Worm (Caenorhabditis elegans): ENCODE results near the gene Y56A3A.6.

Gene Y56A3A.6

DNA sequence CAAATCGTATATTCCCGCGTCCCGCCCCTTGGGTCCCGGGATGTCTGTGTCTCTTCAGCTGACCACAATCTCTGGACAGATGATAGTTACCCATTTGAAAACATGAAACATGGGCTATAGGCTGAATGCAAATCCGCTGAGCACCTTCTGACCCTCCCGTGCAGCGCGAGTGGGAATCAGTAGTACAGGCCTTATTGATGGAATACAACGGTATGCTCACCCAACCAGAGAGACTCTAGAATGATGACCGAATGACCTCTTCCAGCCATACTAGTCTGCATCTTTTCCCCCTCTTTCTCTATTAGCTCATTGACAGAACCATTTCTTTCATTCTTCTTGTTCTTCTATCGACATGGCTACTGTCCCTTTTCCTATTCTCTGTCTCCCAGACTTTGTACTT is 28.6 kb upstream of the Y56A3A.6 start, which contains the start of gene sdz-33:
Gene sdz-33 (plus strand): TSS at position 301 of the 400 bp plus-strand sequence.
- TF ChIP-seq snpc-4 (tag; optimal IDR thresholded peaks at IDR 0.05) (no peak), sptf-1 (tag; optimal IDR thresholded peaks at IDR 0.05) (no peak), ceh-90 (tag; optimal IDR thresholded peaks at IDR 0.05) (no peak), hlh-4 (tag; optimal IDR thresholded peaks at IDR 0.05) (no peak)

DNA sequence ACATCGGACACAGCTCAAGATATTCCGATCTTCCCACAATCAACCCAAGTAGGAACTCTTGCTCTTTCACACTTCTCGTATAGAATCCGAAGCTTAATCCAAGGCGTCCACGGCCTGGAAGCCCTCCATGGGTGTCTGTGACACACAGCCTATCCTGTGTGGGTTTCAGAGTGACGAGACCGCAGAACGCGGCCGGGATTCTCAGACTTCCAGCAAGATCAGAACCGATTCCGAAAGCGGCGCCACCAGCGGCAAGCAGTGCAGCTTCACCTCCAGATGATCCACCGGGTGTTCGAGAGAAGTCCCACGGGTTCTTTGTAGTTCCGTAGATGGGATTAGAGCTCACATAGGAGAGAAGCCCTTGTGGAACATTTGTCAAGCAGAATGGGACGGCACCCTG is 24.2 kb upstream of the Y56A3A.6 start:
- no peak for TF ChIP-seq ceh-63 (GFP tag; optimal IDR thresholded peaks at IDR 0.05)
- TF ChIP-seq nhr-19 (GFP tag; conservative IDR thresholded peaks at IDR 0.05), result no peak
- TF ChIP-seq nhr-84 (tag; optimal IDR thresholded peaks at IDR 0.05), result no peak
- TF ChIP-seq ets-5 (GFP tag; IDR thresholded peaks at IDR 0.05), result no peak
- no peak for TF ChIP-seq irx-1 (tag; optimal IDR thresholded peaks at IDR 0.05)
- no peak for TF ChIP-seq alr-1 (tag; optimal IDR thresholded peaks at IDR 0.05; ENCODE audit: borderline replicate concordance)
- no peak for TF ChIP-seq vab-15 (tag; optimal IDR thresholded peaks at IDR 0.05)
- no peak for TF ChIP-seq zip-4 (GFP tag; optimal IDR thresholded peaks at IDR 0.05)
- TF ChIP-seq aha-1 (tag; optimal IDR thresholded peaks at IDR 0.05), result no peak
- TF ChIP-seq fkh-8 (tag; optimal IDR thresholded peaks at IDR 0.05), result no peak
- no peak for TF ChIP-seq skn-1 (tag; optimal IDR thresholded peaks at IDR 0.05)
- TF ChIP-seq mep-1 (tag; optimal IDR thresholded peaks at IDR 0.05), result no peak
- TF ChIP-seq lin-14 (GFP tag; optimal IDR thresholded peaks at IDR 0.05), result no peak
- TF ChIP-seq lin-35 (GFP tag; optimal IDR thresholded peaks at IDR 0.05), result no peak
- no peak for TF ChIP-seq efl-1 (optimal IDR thresholded peaks at IDR 0.05)
- no peak for TF ChIP-seq efl-1 (GFP tag; optimal IDR thresholded peaks at IDR 0.05 in 1 of 2)
- TF ChIP-seq lin-15B (tag; optimal IDR thresholded peaks at IDR 0.05), result no peak
- no peak for TF ChIP-seq unc-62 (GFP tag; optimal IDR thresholded peaks at IDR 0.05)
- no peak for TF ChIP-seq dsc-1 (tag; optimal IDR thresholded peaks at IDR 0.05)
- no peak for TF ChIP-seq pqm-1 (tag; optimal IDR thresholded peaks at IDR 0.05)
- no peak for TF ChIP-seq nhr-71 (tag; optimal IDR thresholded peaks at IDR 0.05)

DNA sequence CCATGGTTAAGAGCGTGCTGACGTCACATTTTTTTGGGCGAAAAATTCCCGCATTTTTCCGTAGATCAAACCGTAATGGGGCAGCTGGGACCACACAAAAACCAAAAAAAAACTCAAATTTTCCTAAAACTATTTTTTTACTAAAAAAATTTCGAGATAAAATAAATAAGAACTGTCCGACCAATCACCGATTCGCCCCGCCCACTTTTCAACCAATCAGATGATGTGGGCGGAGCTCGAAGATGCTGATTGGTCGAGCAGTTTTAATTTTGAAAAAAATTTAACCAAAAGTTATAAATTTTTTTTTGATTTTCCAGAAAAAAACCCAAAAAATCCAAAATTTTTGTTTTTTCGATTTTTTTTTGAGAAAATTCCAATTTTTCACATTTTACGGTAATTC is 21.4 kb upstream of the Y56A3A.6 start:
- TF ChIP-seq hlh-17 (GFP tag; optimal IDR thresholded peaks at IDR 0.05; ENCODE audit: borderline replicate concordance), result no peak
- no peak for TF ChIP-seq mep-1 (tag; optimal IDR thresholded peaks at IDR 0.05)
- no peak for TF ChIP-seq nhr-12 (tag; optimal IDR thresholded peaks at IDR 0.05)
- no peak for TF ChIP-seq fkh-8 (tag; optimal IDR thresholded peaks at IDR 0.05)
- TF ChIP-seq sox-4 (tag; optimal IDR thresholded peaks at IDR 0.05), result no peak
- TF ChIP-seq blmp-1 (tag; optimal IDR thresholded peaks at IDR 0.05), result no peak
- no peak for TF ChIP-seq lin-15B (tag; optimal IDR thresholded peaks at IDR 0.05)
- TF ChIP-seq pax-3 (tag; optimal IDR thresholded peaks at IDR 0.05), result no peak
- no peak for TF ChIP-seq hlh-4 (tag; optimal IDR thresholded peaks at IDR 0.05)
- no peak for TF ChIP-seq jun-1 (tag; optimal IDR thresholded peaks at IDR 0.05)
- TF ChIP-seq xbp-1 (tag; optimal IDR thresholded peaks at IDR 0.05), result no peak
- TF ChIP-seq unc-98 (GFP tag; IDR thresholded peaks at IDR 0.05), result no peak
- TF ChIP-seq nhr-76 (tag; optimal IDR thresholded peaks at IDR 0.05), result no peak
- no peak for TF ChIP-seq nhr-84 (tag; optimal IDR thresholded peaks at IDR 0.05)
- no peak for TF ChIP-seq lsy-2 (tag; optimal IDR thresholded peaks at IDR 0.05)
- no peak for TF ChIP-seq irx-1 (tag; optimal IDR thresholded peaks at IDR 0.05)

DNA sequence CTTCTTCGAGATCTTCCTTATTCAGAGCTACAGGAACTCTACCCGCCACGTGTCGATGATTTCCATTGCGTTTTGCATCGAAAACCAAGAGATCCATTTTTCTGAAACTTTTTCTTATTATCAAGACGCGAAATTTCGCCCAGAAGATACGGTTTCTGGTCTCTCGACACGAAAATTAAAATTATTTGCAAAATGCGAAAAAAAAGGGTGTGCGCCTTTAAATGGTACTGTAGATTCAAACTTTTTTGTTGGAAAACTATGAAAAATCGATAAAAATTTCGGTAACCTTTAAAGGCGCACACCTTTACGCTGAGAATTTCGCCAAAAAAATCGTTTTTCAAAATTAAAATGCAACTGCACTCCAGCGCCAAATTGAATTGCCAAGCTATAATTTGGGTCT is 19.6 kb upstream of the Y56A3A.6 start, which contains the start of gene tsen-2:
Gene tsen-2 (minus strand): TSS at position 101 of the 400 bp plus-strand sequence.
- TF ChIP-seq lsy-2 (tag; optimal IDR thresholded peaks at IDR 0.05), result no peak
- TF ChIP-seq ceh-82 (tag; optimal IDR thresholded peaks at IDR 0.05), result no peak
- TF ChIP-seq lin-13 (GFP tag; optimal IDR thresholded peaks at IDR 0.05), result no peak
- TF ChIP-seq hlh-17 (GFP tag; optimal IDR thresholded peaks at IDR 0.05; ENCODE audit: borderline replicate concordance), result no peak
- no peak for TF ChIP-seq jun-1 (tag; optimal IDR thresholded peaks at IDR 0.05)
- TF ChIP-seq hpl-2 (GFP tag; optimal IDR thresholded peaks at IDR 0.05), result no peak
- TF ChIP-seq nhr-84 (tag; optimal IDR thresholded peaks at IDR 0.05), result no peak
- no peak for TF ChIP-seq elt-2 (tag; optimal IDR thresholded peaks at IDR 0.05)
- no peak for TF ChIP-seq C16A3.4 (tag; optimal IDR thresholded peaks at IDR 0.05)
- TF ChIP-seq ces-1 (GFP tag; optimal IDR thresholded peaks at IDR 0.05), result no peak
- no peak for TF ChIP-seq mab-9 (GFP tag; IDR thresholded peaks at IDR 0.05)
- no peak for TF ChIP-seq aly-2 (tag; optimal IDR thresholded peaks at IDR 0.05)
- no peak for TF ChIP-seq snpc-4 (tag; optimal IDR thresholded peaks at IDR 0.05)
- no peak for TF ChIP-seq ztf-4 (tag; optimal IDR thresholded peaks at IDR 0.05)
- no peak for TF ChIP-seq lir-3 (tag; optimal IDR thresholded peaks at IDR 0.05; ENCODE audit: poor library complexity)
- TF ChIP-seq nhr-90 (tag; optimal IDR thresholded peaks at IDR 0.05; ENCODE audit: poor library complexity), result no peak
- TF ChIP-seq unc-86 (tag; optimal IDR thresholded peaks at IDR 0.05), result no peak
- no peak for TF ChIP-seq zag-1 (tag; optimal IDR thresholded peaks at IDR 0.05)

All from whole organism, L1 larva.